Worm (Caenorhabditis elegans): ENCODE data around the gene Y39C12A.9.

- TF ChIP-seq mdl-1 (tag; optimal IDR thresholded peaks at IDR 0.05) (no peak), R02D3.7 (tag; optimal IDR thresholded peaks at IDR 0.05) (no peak), nhr-237 (tag; optimal IDR thresholded peaks at IDR 0.05) (no peak), ama-1 (optimal IDR thresholded peaks at IDR 0.05) (no peak), Y55F3AM.14 (GFP tag; optimal IDR thresholded peaks at IDR 0.05) (no peak), unc-55 (GFP tag; optimal IDR thresholded peaks at IDR 0.05) (no peak), nhr-77 (tag; optimal IDR thresholded peaks at IDR 0.05) (no peak)
Observed at ce11 chrIV:12265877-12266276, 6.9 kb upstream of the Y39C12A.9 start.

Measured in whole organism, L2 larva.